Worm (Caenorhabditis elegans): ENCODE results near the gene pigb-1.

- TF ChIP-seq unc-39 (tag; optimal IDR thresholded peaks at IDR 0.05) (no peak), nhr-12 (tag; optimal IDR thresholded peaks at IDR 0.05) (no peak), ztf-11 (tag; optimal IDR thresholded peaks at IDR 0.05) (no peak), nhr-237 (tag; optimal IDR thresholded peaks at IDR 0.05) (peak; percentile 6), unc-62 (GFP tag; optimal IDR thresholded peaks at IDR 0.05) (no peak), mab-5 (tag; optimal IDR thresholded peaks at IDR 0.05) (no peak), blmp-1 (tag; optimal IDR thresholded peaks at IDR 0.05) (no peak), nhr-76 (tag; optimal IDR thresholded peaks at IDR 0.05) (no peak), pha-4 (tag; optimal IDR thresholded peaks at IDR 0.05) (no peak), snpc-4 (tag; optimal IDR thresholded peaks at IDR 0.05) (no peak)
Observed at ce11 chrII:4993530-4994192, 784 bp upstream of the pigb-1 start, which contains the start of the genes eif-1 and vps-24.

Measured in whole organism, mixed stage, embryonic.